Worm (Caenorhabditis elegans): ENCODE measurements around the gene parn-1.
A peak's percentile ranks its signal among the peaks of the same experiment; 100 is the strongest.

The parn-1 gene

ce11 chrV:12695155-12695554 is at the start of gene parn-1:
Gene parn-1 (minus strand): TSS chrV:12695255.
- no peak for TF ChIP-seq elt-3 (tag; optimal IDR thresholded peaks at IDR 0.05)
- TF ChIP-seq bed-3 (GFP tag; optimal IDR thresholded peaks at IDR 0.05): no peak
- TF ChIP-seq snpc-4 (tag; optimal IDR thresholded peaks at IDR 0.05): no peak
- TF ChIP-seq unc-120 (tag; optimal IDR thresholded peaks at IDR 0.05; ENCODE audit: poor library complexity, severe bottlenecking): no peak
- TF ChIP-seq unc-62 (GFP tag; optimal IDR thresholded peaks at IDR 0.05): no peak
- TF ChIP-seq nhr-12 (tag; optimal IDR thresholded peaks at IDR 0.05): no peak
- no peak for TF ChIP-seq zip-8 (tag; optimal IDR thresholded peaks at IDR 0.05)
- TF ChIP-seq ces-1 (GFP tag; optimal IDR thresholded peaks at IDR 0.05): no peak
- TF ChIP-seq M03D4.4 (tag; optimal IDR thresholded peaks at IDR 0.05): no peak
- TF ChIP-seq pha-4 (tag; optimal IDR thresholded peaks at IDR 0.05): no peak
- TF ChIP-seq mep-1 (tag; optimal IDR thresholded peaks at IDR 0.05): no peak

ce11 chrV:12743778-12744502 is 48.9 kb upstream of the parn-1 start:
- TF ChIP-seq sptf-1 (tag; optimal IDR thresholded peaks at IDR 0.05) (no peak), lin-13 (tag; optimal IDR thresholded peaks at IDR 0.05) (no peak), flh-1 (GFP tag; optimal IDR thresholded peaks at IDR 0.05) (no peak), M03D4.4 (tag; optimal IDR thresholded peaks at IDR 0.05) (no peak), blmp-1 (tag; optimal IDR thresholded peaks at IDR 0.05) (no peak), bed-3 (GFP tag; optimal IDR thresholded peaks at IDR 0.05) (no peak), sem-2 (GFP tag; optimal IDR thresholded peaks at IDR 0.05) (no peak), snpc-4 (tag; optimal IDR thresholded peaks at IDR 0.05) (no peak), drap-1 (GFP tag; optimal IDR thresholded peaks at IDR 0.05) (no peak), nhr-28 (tag; optimal IDR thresholded peaks at IDR 0.05) (no peak), nhr-2 (tag; optimal IDR thresholded peaks at IDR 0.05) (no peak), nhr-76 (tag; optimal IDR thresholded peaks at IDR 0.05) (no peak), unc-120 (tag; optimal IDR thresholded peaks at IDR 0.05; ENCODE audit: poor library complexity, severe bottlenecking) (no peak), ceh-39 (tag; optimal IDR thresholded peaks at IDR 0.05) (no peak), nhr-12 (tag; optimal IDR thresholded peaks at IDR 0.05) (no peak)

- no peak for TF ChIP-seq pha-4 (tag; optimal IDR thresholded peaks at IDR 0.05)
- TF ChIP-seq mab-5 (tag; optimal IDR thresholded peaks at IDR 0.05): no peak
- no peak for TF ChIP-seq sptf-1 (tag; optimal IDR thresholded peaks at IDR 0.05)
These were observed 46.6 kb upstream of the parn-1 start, which contains the start of gene hrg-7 for ce11 chrV:12741684-12742083. Gene hrg-7 (plus strand): TSS chrV:12742041.

ce11 chrV:12736166-12736753 is 41.2 kb upstream of the parn-1 start, which contains the start of gene cky-1:
Gene cky-1 (plus strand): TSS chrV:12736703.
- TF ChIP-seq elt-3 (tag; optimal IDR thresholded peaks at IDR 0.05) (no peak), pha-4 (tag; optimal IDR thresholded peaks at IDR 0.05) (no peak), ztf-11 (tag; optimal IDR thresholded peaks at IDR 0.05) (no peak), zip-8 (tag; optimal IDR thresholded peaks at IDR 0.05) (peak; percentile 32), mab-5 (tag; optimal IDR thresholded peaks at IDR 0.05) (no peak), ham-2 (GFP tag; optimal IDR thresholded peaks at IDR 0.05) (peak; percentile 26), M03D4.4 (tag; optimal IDR thresholded peaks at IDR 0.05) (no peak)

ce11 chrV:12733465-12734248 is 38.6 kb upstream of the parn-1 start, which contains the start of the genes dhs-21 and xbx-9:
Gene dhs-21 (minus strand): TSS chrV:12733645.
Gene xbx-9 (plus strand): TSS chrV:12734198.
- TF ChIP-seq zip-8 (tag; optimal IDR thresholded peaks at IDR 0.05): no peak
- TF ChIP-seq M03D4.4 (tag; optimal IDR thresholded peaks at IDR 0.05): no peak
- TF ChIP-seq nhr-28 (tag; optimal IDR thresholded peaks at IDR 0.05): no peak
- no peak for TF ChIP-seq elt-1 (tag; optimal IDR thresholded peaks at IDR 0.05; ENCODE audit: borderline replicate concordance, insufficient read depth)
- TF ChIP-seq mab-5 (tag; optimal IDR thresholded peaks at IDR 0.05): no peak
- TF ChIP-seq unc-120 (tag; optimal IDR thresholded peaks at IDR 0.05; ENCODE audit: poor library complexity, severe bottlenecking): no peak
- no peak for TF ChIP-seq sem-2 (GFP tag; optimal IDR thresholded peaks at IDR 0.05)
- TF ChIP-seq ham-2 (GFP tag; optimal IDR thresholded peaks at IDR 0.05): no peak
- TF ChIP-seq nhr-2 (tag; optimal IDR thresholded peaks at IDR 0.05): no peak
- TF ChIP-seq lin-13 (tag; optimal IDR thresholded peaks at IDR 0.05): no peak
- TF ChIP-seq lsy-2 (tag; optimal IDR thresholded peaks at IDR 0.05): no peak
